Worm (Caenorhabditis elegans) whole organism, L3 larva: Measurements from ENCODE around the gene svh-2.

Experiments
- aly-2 ChIP-seq: fragments of 150-350 bp; optimal IDR thresholded peaks from 2 replicates; lab custom pipeline; 2014; ENCODE audit warnings: missing biosample characterization, missing genetic modification characterization
- ama-1 ChIP-seq: fragments of 150-350 bp; optimal IDR thresholded peaks from 2 replicates; lab custom pipeline; 2018
- egl-27 ChIP-seq: sonication (generic microtip); optimal IDR thresholded peaks from 4 replicates; lab custom pipeline; 2017; ENCODE audit warnings: missing biosample characterization, missing genetic modification reagents, missing genetic modification characterization
- nhr-12 ChIP-seq: fragments of 150-350 bp; optimal IDR thresholded peaks from 2 replicates; lab custom pipeline; 2014; ENCODE audit warnings: missing biosample characterization, missing genetic modification characterization
- nhr-25 ChIP-seq: sonication (generic microtip); optimal IDR thresholded peaks from 2 replicates; lab custom pipeline; 2017; ENCODE audit warnings: missing biosample characterization, missing genetic modification characterization

DNA sequence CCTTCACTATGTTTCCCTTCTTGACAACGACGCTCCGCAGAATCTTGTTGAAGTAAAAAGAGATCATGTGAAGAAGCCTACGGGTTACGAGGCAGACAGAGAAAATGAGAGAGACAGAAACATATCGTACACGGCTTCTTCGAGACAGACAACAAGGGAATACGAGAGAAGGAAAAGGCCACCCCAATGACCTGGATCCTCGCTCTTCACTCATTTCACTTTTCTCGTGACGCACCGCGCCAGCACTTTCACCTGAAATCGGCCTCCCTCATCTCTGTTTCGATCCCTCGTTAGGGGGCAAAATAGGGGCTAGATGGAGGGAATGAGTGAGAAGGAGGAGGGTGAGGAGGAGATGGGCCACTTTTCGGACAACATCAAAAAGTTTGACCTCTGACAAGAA is 37.8 kb upstream of the svh-2 start:
- no peak for TF ChIP-seq nhr-12 (tag; lab: Kevin White, UChicago)
- TF ChIP-seq aly-2 = no peak
- TF ChIP-seq ama-1 (lab: Kevin White, UChicago) = no peak
- no peak for TF ChIP-seq egl-27 (tag; lab: Kevin White, UChicago)
- TF ChIP-seq nhr-25 = peak; percentile 78
